Worm (Caenorhabditis elegans) whole organism, young adult: ENCODE data around the gene T14B4.1.

Experiments
- B0019.2 ChIP-seq: fragments of 200-800 bp; sonication (Bioruptor generic); conservative IDR thresholded peaks from 2 replicates; pipeline ENCODE4 v1.3.6; 2022; ENCODE audit warnings: missing genetic modification reagents, missing genetic modification characterization, missing compliant biosample characterization
- C06A6.2 ChIP-seq: fragments of 200-800 bp; sonication (Bioruptor generic); conservative IDR thresholded peaks from 2 replicates; pipeline ENCODE4 v1.3.6; 2022; ENCODE audit warnings: missing genetic modification characterization, missing compliant biosample characterization
- C17E4.6 ChIP-seq: fragments of 200-800 bp; sonication (Bioruptor generic); IDR thresholded peaks from 2 replicates; pipeline ENCODE4 v1.3.6; 2022; ENCODE audit warnings: missing genetic modification reagents, missing genetic modification characterization, missing compliant biosample characterization
- F23B12.7 ChIP-seq: sonication (generic microtip); optimal IDR thresholded peaks from 2 replicates; lab custom pipeline; 2017; ENCODE audit warnings: missing genetic modification characterization, mild to moderate bottlenecking, missing compliant biosample characterization, antibody characterized with exemption, moderate library complexity; ENCODE audit not compliant: insufficient read depth
- F39B2.1 ChIP-seq: fragments of 200-800 bp; sonication (Bioruptor generic); IDR thresholded peaks from 2 replicates; pipeline ENCODE4 v1.3.6; 2022; ENCODE audit warnings: missing genetic modification reagents, missing genetic modification characterization, missing compliant biosample characterization
- F52B5.7 ChIP-seq: sonication (generic microtip); optimal IDR thresholded peaks from 2 replicates; lab custom pipeline; 2016; ENCODE audit warnings: mild to moderate bottlenecking, missing genetic modification characterization, missing compliant biosample characterization
- F57A8.1 ChIP-seq: fragments of 200-800 bp; sonication (Bioruptor generic); optimal IDR thresholded peaks from 2 replicates; lab custom pipeline; 2018; ENCODE audit warnings: mild to moderate bottlenecking, missing genetic modification characterization, moderate library complexity, missing compliant biosample characterization
- K11D2.4 ChIP-seq: fragments of 200-800 bp; sonication (Bioruptor generic); IDR thresholded peaks from 2 replicates; pipeline ENCODE4 v1.3.6; 2022; ENCODE audit warnings: missing genetic modification reagents, missing genetic modification characterization, missing compliant biosample characterization
- Y53F4B.3 ChIP-seq: fragments of 200-800 bp; sonication (Bioruptor generic); IDR thresholded peaks from 2 replicates; pipeline ENCODE4 v1.3.6; 2022; ENCODE audit warnings: missing genetic modification reagents, missing genetic modification characterization, missing compliant biosample characterization
- Y53G8AR.9 ChIP-seq: fragments of 200-800 bp; sonication (Bioruptor generic); conservative IDR thresholded peaks from 2 replicates; pipeline ENCODE4 v1.3.6; 2022; ENCODE audit warnings: missing genetic modification reagents, missing genetic modification characterization, missing compliant biosample characterization
- Y56A3A.18 ChIP-seq: fragments of 200-800 bp; sonication (Bioruptor generic); IDR thresholded peaks from 2 replicates; pipeline ENCODE4 v1.3.6; 2022; ENCODE audit warnings: missing genetic modification reagents, missing genetic modification characterization, missing compliant biosample characterization
- Y79H2A.3 ChIP-seq: fragments of 200-800 bp; sonication (Bioruptor generic); conservative IDR thresholded peaks from 2 replicates; pipeline ENCODE4 v1.3.6; 2022; ENCODE audit warnings: missing genetic modification reagents, missing genetic modification characterization, missing compliant biosample characterization
- Y95B8A.8 ChIP-seq: fragments of 200-800 bp; sonication (Bioruptor generic); IDR thresholded peaks from 2 replicates; pipeline ENCODE4 v1.3.6; 2022; ENCODE audit warnings: missing genetic modification reagents, missing genetic modification characterization, missing compliant biosample characterization
- akir-1 ChIP-seq: fragments of 200-800 bp; sonication (Bioruptor generic); optimal IDR thresholded peaks from 2 replicates; lab custom pipeline; 2018; ENCODE audit warnings: mild to moderate bottlenecking, missing genetic modification characterization, moderate library complexity, missing compliant biosample characterization
- ama-1 ChIP-seq, 3 experiments: fragments of 150-350 bp in 1 of 3; sonication (generic microtip) in 2 of 3; optimal IDR thresholded peaks; 2 replicates each; lab custom pipeline; 2014 to 2018; ENCODE audit warnings: missing biosample characterization in 2 of 3, missing genetic modification characterization in 2 of 3, missing genetic modification reagents in 2 of 3
- aptf-2 ChIP-seq: fragments of 200-800 bp; sonication (Bioruptor generic); conservative IDR thresholded peaks from 2 replicates; pipeline ENCODE4 v1.3.6; 2022; ENCODE audit warnings: missing genetic modification reagents, missing genetic modification characterization, missing compliant biosample characterization
- attf-3 ChIP-seq: fragments of 200-800 bp; sonication (Bioruptor generic); conservative IDR thresholded peaks from 2 replicates; pipeline ENCODE4 v1.3.6; 2022; ENCODE audit warnings: missing genetic modification reagents, missing genetic modification characterization, missing compliant biosample characterization
- bed-1 ChIP-seq: fragments of 200-800 bp; sonication (Bioruptor generic); IDR thresholded peaks from 2 replicates; pipeline ENCODE4 v1.3.6; 2022; ENCODE audit warnings: missing genetic modification reagents, missing genetic modification characterization, missing compliant biosample characterization
- ccch-3 ChIP-seq: fragments of 200-800 bp; sonication (Bioruptor generic); optimal IDR thresholded peaks from 2 replicates; lab custom pipeline; 2018; ENCODE audit warnings: mild to moderate bottlenecking, missing genetic modification characterization, missing compliant biosample characterization
- cebp-1 ChIP-seq, 2 experiments: fragments of 200-800 bp in 1 of 2; sonication (Bioruptor generic) in 1 of 2; sonication (generic microtip) in 1 of 2; IDR thresholded peaks in 1 of 2; optimal IDR thresholded peaks in 1 of 2; 2 replicates each; pipeline versions ENCODE4 v1.3.6 to Lab custom; 2017 to 2022; ENCODE audit warnings: missing compliant biosample characterization in 2 of 2, missing genetic modification characterization in 2 of 2, mild to moderate bottlenecking in 1 of 2, missing genetic modification reagents in 1 of 2, moderate library complexity in 1 of 2
- cebp-2 ChIP-seq: fragments of 200-800 bp; sonication (Bioruptor generic); IDR thresholded peaks from 2 replicates; pipeline ENCODE4 v1.3.6; 2022; ENCODE audit warnings: missing genetic modification characterization, missing compliant biosample characterization
- ceh-79 ChIP-seq: sonication (generic microtip); optimal IDR thresholded peaks from 2 replicates; lab custom pipeline; 2017; ENCODE audit warnings: mild to moderate bottlenecking, missing genetic modification characterization, missing compliant biosample characterization
- chd-7 ChIP-seq: sonication (generic microtip); optimal IDR thresholded peaks from 2 replicates; lab custom pipeline; 2016; ENCODE audit warnings: mild to moderate bottlenecking, missing genetic modification characterization, moderate library complexity, missing compliant biosample characterization
- egl-18 ChIP-seq: fragments of 200-800 bp; sonication (Bioruptor generic); IDR thresholded peaks from 2 replicates; pipeline ENCODE4 v1.3.6; 2022; ENCODE audit warnings: missing genetic modification reagents, missing genetic modification characterization, missing compliant biosample characterization
- egl-44 ChIP-seq: fragments of 200-800 bp; sonication (Bioruptor generic); IDR thresholded peaks from 2 replicates; pipeline ENCODE4 v1.3.6; 2022; ENCODE audit warnings: missing genetic modification reagents, missing genetic modification characterization, missing compliant biosample characterization
- ets-4 ChIP-seq: fragments of 200-800 bp; sonication (Bioruptor generic); optimal IDR thresholded peaks from 2 replicates; lab custom pipeline; 2018; ENCODE audit warnings: mild to moderate bottlenecking, missing genetic modification characterization, missing compliant biosample characterization
- hlh-12 ChIP-seq: sonication (generic microtip); optimal IDR thresholded peaks from 2 replicates; lab custom pipeline; 2016; ENCODE audit warnings: missing genetic modification characterization, missing compliant biosample characterization
- hrde-1 ChIP-seq: sonication (generic microtip); optimal IDR thresholded peaks from 2 replicates; lab custom pipeline; 2016; ENCODE audit warnings: missing genetic modification characterization, mild to moderate bottlenecking, missing compliant biosample characterization, moderate library complexity, missing genotype, missing genetic modification reagents, borderline replicate concordance
- lag-1 ChIP-seq: fragments of 200-800 bp; sonication (Bioruptor generic); IDR thresholded peaks from 2 replicates; pipeline ENCODE4 v1.3.6; 2022; ENCODE audit warnings: missing genetic modification reagents, missing genetic modification characterization, missing compliant biosample characterization
- lin-54 ChIP-seq: fragments of 200-800 bp; sonication (Bioruptor generic); optimal IDR thresholded peaks from 2 replicates; lab custom pipeline; 2018; ENCODE audit warnings: mild to moderate bottlenecking, missing genetic modification characterization, missing compliant biosample characterization
- lir-1 ChIP-seq: fragments of 200-800 bp; sonication (Bioruptor generic); conservative IDR thresholded peaks from 2 replicates; pipeline ENCODE4 v1.3.6; 2022; ENCODE audit warnings: missing genetic modification reagents, missing genetic modification characterization, missing compliant biosample characterization
- lsy-27 ChIP-seq: sonication (generic microtip); optimal IDR thresholded peaks from 2 replicates; lab custom pipeline; 2017; ENCODE audit warnings: missing genetic modification characterization, mild to moderate bottlenecking, missing compliant biosample characterization, antibody characterized with exemption, missing genotype, borderline replicate concordance; ENCODE audit not compliant: insufficient read depth
- madf-8 ChIP-seq: fragments of 200-800 bp; sonication (Bioruptor generic); conservative IDR thresholded peaks from 2 replicates; pipeline ENCODE4 v1.3.6; 2022; ENCODE audit warnings: missing genetic modification reagents, missing genetic modification characterization, missing compliant biosample characterization
- mel-28 ChIP-seq: sonication (generic microtip); optimal IDR thresholded peaks from 2 replicates; lab custom pipeline; 2016; ENCODE audit warnings: borderline replicate concordance, mild to moderate bottlenecking, missing genetic modification characterization, missing compliant biosample characterization
- nhr-179 ChIP-seq: sonication (generic microtip); optimal IDR thresholded peaks from 2 replicates; lab custom pipeline; 2016; ENCODE audit warnings: mild to moderate bottlenecking, missing genetic modification characterization, missing compliant biosample characterization
- nhr-27 ChIP-seq: fragments of 200-800 bp; sonication (Bioruptor generic); optimal IDR thresholded peaks from 2 replicates; lab custom pipeline; 2018; ENCODE audit warnings: mild to moderate bottlenecking, missing genetic modification characterization, moderate library complexity, missing compliant biosample characterization
- nhr-80 ChIP-seq: sonication (generic microtip); optimal IDR thresholded peaks from 2 replicates; lab custom pipeline; 2016; ENCODE audit warnings: missing genetic modification characterization, missing compliant biosample characterization
- nhr-90 ChIP-seq: sonication (generic microtip); optimal IDR thresholded peaks from 2 replicates; lab custom pipeline; 2016; ENCODE audit warnings: missing genotype, mild to moderate bottlenecking, missing genetic modification characterization, missing compliant biosample characterization
- pbrm-1 ChIP-seq: fragments of 200-800 bp; sonication (Bioruptor generic); IDR thresholded peaks from 2 replicates; pipeline ENCODE4 v1.3.6; 2022; ENCODE audit warnings: missing genetic modification reagents, missing genetic modification characterization, missing compliant biosample characterization
- rec-8 ChIP-seq, 2 experiments: sonication (generic microtip); optimal IDR thresholded peaks; 2 replicates each; lab custom pipeline; 2016; ENCODE audit warnings: mild to moderate bottlenecking in 2 of 2, missing genetic modification characterization in 2 of 2, missing genetic modification reagents in 2 of 2, missing genotype in 2 of 2, missing biosample characterization in 1 of 2, missing compliant biosample characterization in 1 of 2, moderate library complexity in 1 of 2
- snpc-1.3 ChIP-seq: sonication (generic microtip); optimal IDR thresholded peaks from 2 replicates; lab custom pipeline; 2017; ENCODE audit warnings: missing genetic modification characterization, mild to moderate bottlenecking, missing compliant biosample characterization, antibody characterized with exemption, moderate library complexity, missing genotype, missing genetic modification reagents; ENCODE audit not compliant: insufficient read depth
- tlf-1 ChIP-seq: fragments of 200-800 bp; sonication (Bioruptor generic); optimal IDR thresholded peaks from 2 replicates; lab custom pipeline; 2018; ENCODE audit warnings: mild to moderate bottlenecking, missing genetic modification characterization, missing compliant biosample characterization
- zfh-2 ChIP-seq: fragments of 200-800 bp; sonication (Bioruptor generic); conservative IDR thresholded peaks from 2 replicates; pipeline ENCODE4 v1.3.6; 2022; ENCODE audit warnings: missing genetic modification reagents, missing genetic modification characterization, missing compliant biosample characterization
- ztf-18 ChIP-seq: sonication (generic microtip); optimal IDR thresholded peaks from 2 replicates; lab custom pipeline; 2016; ENCODE audit warnings: missing genotype, mild to moderate bottlenecking, missing genetic modification characterization, missing compliant biosample characterization
- ztf-25 ChIP-seq: fragments of 200-800 bp; sonication (Bioruptor generic); IDR thresholded peaks from 2 replicates; pipeline ENCODE4 v1.3.6; 2022; ENCODE audit warnings: missing genetic modification reagents, missing genetic modification characterization, missing compliant biosample characterization
- ztf-26 ChIP-seq: sonication (generic microtip); optimal IDR thresholded peaks from 2 replicates; lab custom pipeline; 2017; ENCODE audit warnings: missing genetic modification characterization, missing compliant biosample characterization
- ztf-6 ChIP-seq: fragments of 200-800 bp; sonication (Bioruptor generic); IDR thresholded peaks from 2 replicates; pipeline ENCODE4 v1.3.6; 2022; ENCODE audit warnings: missing genetic modification reagents, missing genetic modification characterization, missing compliant biosample characterization

The T14B4.1 gene

ce11 chrII:6782738-6783163 lies 46.0 kb downstream of the T14B4.1 start (continued):
- no peak for TF ChIP-seq F52B5.7 (tag; lab: Kevin White, UChicago)
- TF ChIP-seq akir-1 (GFP tag; lab: Kevin White, UChicago), result no peak
- TF ChIP-seq Y53G8AR.9, result no peak
- TF ChIP-seq tlf-1 (GFP tag; lab: Kevin White, UChicago), result peak; percentile 42
- TF ChIP-seq lin-54 (GFP tag; lab: Kevin White, UChicago), result no peak
- TF ChIP-seq cebp-1 (GFP tag; IDR thresholded peaks at IDR 0.05; lab: Robert Waterston, UW), result peak; percentile 98
- TF ChIP-seq cebp-1 (tag; optimal IDR thresholded peaks at IDR 0.05; lab: Kevin White, UChicago), result peak; percentile 99
- TF ChIP-seq bed-1 (GFP tag; lab: Robert Waterston, UW), result no peak
- no peak for TF ChIP-seq ccch-3 (GFP tag; lab: Kevin White, UChicago)
- TF ChIP-seq Y95B8A.8, result no peak
- no peak for TF ChIP-seq B0019.2
- no peak for TF ChIP-seq ceh-79 (tag; lab: Kevin White, UChicago)
- TF ChIP-seq snpc-1.3 (tag; lab: Kevin White, UChicago), result no peak
- no peak for TF ChIP-seq lsy-27 (tag; lab: Kevin White, UChicago)
- TF ChIP-seq cebp-2 (GFP tag; lab: Robert Waterston, UW), result 0 out of 2 replicates have a peak, but pooled peaks have one; percentile 15
- TF ChIP-seq F23B12.7, result no peak
- TF ChIP-seq F39B2.1 (GFP tag; lab: Robert Waterston, UW), result no peak
- no peak for TF ChIP-seq rec-8 (tag; optimal IDR thresholded peaks at IDR 0.05; lab: Kevin White, UChicago)
- no peak for TF ChIP-seq hlh-12 (tag; lab: Kevin White, UChicago)
- TF ChIP-seq hrde-1 (tag; lab: Kevin White, UChicago), result no peak
- TF ChIP-seq K11D2.4 (GFP tag; lab: Robert Waterston, UW), result no peak; the same call in 1 of the 2 replicates
- no peak for TF ChIP-seq ets-4
- TF ChIP-seq F57A8.1 (GFP tag; lab: Kevin White, UChicago), result no peak
- no peak for TF ChIP-seq lag-1 (GFP tag; lab: Robert Waterston, UW)
- TF ChIP-seq madf-8, result no peak
- no peak for TF ChIP-seq mel-28 (tag; lab: Kevin White, UChicago)
- no peak for TF ChIP-seq ztf-6 (GFP tag; lab: Robert Waterston, UW)
- TF ChIP-seq nhr-27 (tag; lab: Kevin White, UChicago), result no peak
- TF ChIP-seq ama-1 (optimal IDR thresholded peaks at IDR 0.05; lab: Kevin White, UChicago), result no peak
- no peak for TF ChIP-seq ama-1 (GFP tag; optimal IDR thresholded peaks at IDR 0.05; lab: Kevin White, UChicago)
- TF ChIP-seq ztf-18 (tag; lab: Kevin White, UChicago), result peak; percentile 39
- TF ChIP-seq ztf-25, result no peak
- TF ChIP-seq Y56A3A.18 (GFP tag; lab: Robert Waterston, UW), result no peak
- no peak for TF ChIP-seq nhr-179 (tag; lab: Kevin White, UChicago)
- no peak for TF ChIP-seq chd-7 (tag; lab: Kevin White, UChicago)
- no peak for TF ChIP-seq aptf-2 (GFP tag; lab: Robert Waterston, UW)
- no peak for TF ChIP-seq lir-1 (GFP tag; lab: Robert Waterston, UW)
- TF ChIP-seq pbrm-1 (GFP tag; lab: Robert Waterston, UW), result 0 out of 2 replicates have a peak, but pooled peaks have one; percentile 33
- no peak for TF ChIP-seq nhr-90 (tag; lab: Kevin White, UChicago)
- TF ChIP-seq egl-18 (GFP tag; lab: Robert Waterston, UW), result no peak
- TF ChIP-seq nhr-80, result peak; percentile 58
- TF ChIP-seq Y53F4B.3, result no peak
- TF ChIP-seq C06A6.2 (GFP tag; lab: Robert Waterston, UW), result no peak
- TF ChIP-seq Y79H2A.3 (GFP tag; lab: Robert Waterston, UW), result no peak
- no peak for TF ChIP-seq ztf-26 (tag; lab: Kevin White, UChicago)
- peak; percentile 34; the same call in 1 of the 2 replicates for TF ChIP-seq attf-3 (GFP tag; lab: Robert Waterston, UW)
- TF ChIP-seq zfh-2 (GFP tag; lab: Robert Waterston, UW), result peak; percentile 82
- no peak for TF ChIP-seq C17E4.6 (GFP tag; lab: Robert Waterston, UW)
- no peak for TF ChIP-seq egl-44 (GFP tag; lab: Robert Waterston, UW)
